Worm (Caenorhabditis elegans) whole organism, dauer: Measurements from ENCODE around the gene F41F3.8.

Experiments
- unc-62 ChIP-seq: sonication (generic microtip); optimal IDR thresholded peaks from 2 replicates; lab custom pipeline; 2017; ENCODE audit warnings: missing biosample characterization, missing genetic modification reagents, missing genetic modification characterization

Gene F41F3.8

ce11 chrV:4653093-4653492 is 4.5 kb downstream of the F41F3.8 start:
- no peak for TF ChIP-seq unc-62

- TF ChIP-seq unc-62: no peak
Measured at ce11 chrV:4653871-4654605, 5.4 kb downstream of the F41F3.8 start, which contains the start of the genes col-139 and F41F3.1. Gene col-139 (minus strand): TSS chrV:4653971. Gene F41F3.1 (plus strand): TSS chrV:4654555.

- TF ChIP-seq unc-62: no peak
Measured at ce11 chrV:4655175-4655574, 6.5 kb downstream of the F41F3.8 start, which contains the start of gene F41F3.9. Gene F41F3.9 (plus strand): TSS chrV:4655475.

ce11 chrV:4662400-4662799 is 13.8 kb downstream of the F41F3.8 start, which contains the start of gene srx-74:
Gene srx-74 (minus strand): TSS chrV:4662500.
- no peak for TF ChIP-seq unc-62

- no peak for TF ChIP-seq unc-62
Measured at ce11 chrV:4665651-4666050, 17.0 kb downstream of the F41F3.8 start, which contains the start of gene srx-73. Gene srx-73 (minus strand): TSS chrV:4665751.

ce11 chrV:4667062-4667461 is 18.4 kb downstream of the F41F3.8 start:
- no peak for TF ChIP-seq unc-62

ce11 chrV:4668636-4669035 is 20.0 kb downstream of the F41F3.8 start, which contains the start of gene srx-77:
Gene srx-77 (minus strand): TSS chrV:4668736.
- TF ChIP-seq unc-62: no peak

- no peak for TF ChIP-seq unc-62
Measured at ce11 chrV:4672487-4672886, 23.9 kb downstream of the F41F3.8 start, which contains the start of gene K03B4.9. Gene K03B4.9 (minus strand): TSS chrV:4672587.

ce11 chrV:4674506-4674905 is 25.9 kb downstream of the F41F3.8 start, which contains the start of gene K03B4.8:
Gene K03B4.8 (minus strand): TSS chrV:4674606.
- no peak for TF ChIP-seq unc-62

- no peak for TF ChIP-seq unc-62
Measured at ce11 chrV:4676092-4676491, 27.5 kb downstream of the F41F3.8 start, which contains the start of gene K03B4.6. Gene K03B4.6 (minus strand): TSS chrV:4676192.

- TF ChIP-seq unc-62: no peak
Measured at ce11 chrV:4676812-4677211, 28.2 kb downstream of the F41F3.8 start.

ce11 chrV:4681670-4682069 is 33.0 kb downstream of the F41F3.8 start, which contains the start of gene K03B4.4:
Gene K03B4.4 (plus strand): TSS chrV:4681970.
- no peak for TF ChIP-seq unc-62

ce11 chrV:4684137-4684536 is 35.5 kb downstream of the F41F3.8 start:
- no peak for TF ChIP-seq unc-62

- no peak for TF ChIP-seq unc-62
Measured at ce11 chrV:4686680-4687470, 38.2 kb downstream of the F41F3.8 start, which contains the start of gene taf-10. Gene taf-10 (plus strand): TSS chrV:4687103.

ce11 chrV:4687944-4688505 is 39.4 kb downstream of the F41F3.8 start, which contains the start of gene K03B4.2:
Gene K03B4.2 (plus strand): TSS chrV:4687994.
- no peak for TF ChIP-seq unc-62

ce11 chrV:4689234-4689633 is 40.6 kb downstream of the F41F3.8 start, which contains the start of gene K03B4.1:
Gene K03B4.1 (plus strand): TSS chrV:4689330.
- no peak for TF ChIP-seq unc-62

ce11 chrV:4691657-4692056 is 43.0 kb downstream of the F41F3.8 start:
- TF ChIP-seq unc-62: no peak
